Fruit fly (Drosophila melanogaster) ovary, adult (tissue): ENCODE data around the gene cocoon.

Experiments used
- CG17801 ChIP-seq: fragments of 200-800 bp; optimal IDR thresholded peaks from 2 replicates; lab custom pipeline; 2019; ENCODE audit warnings: missing biosample characterization, mild to moderate bottlenecking, missing genetic modification characterization, moderate library complexity; ENCODE audit not compliant: partially characterized antibody

cocoon gene

dm6 chr3L:15474010-15474409 lies at the start of gene cocoon:
Gene cocoon, minus strand, starts transcription at chr3L:15474110.
- TF ChIP-seq CG17801: no peak

DNA sequence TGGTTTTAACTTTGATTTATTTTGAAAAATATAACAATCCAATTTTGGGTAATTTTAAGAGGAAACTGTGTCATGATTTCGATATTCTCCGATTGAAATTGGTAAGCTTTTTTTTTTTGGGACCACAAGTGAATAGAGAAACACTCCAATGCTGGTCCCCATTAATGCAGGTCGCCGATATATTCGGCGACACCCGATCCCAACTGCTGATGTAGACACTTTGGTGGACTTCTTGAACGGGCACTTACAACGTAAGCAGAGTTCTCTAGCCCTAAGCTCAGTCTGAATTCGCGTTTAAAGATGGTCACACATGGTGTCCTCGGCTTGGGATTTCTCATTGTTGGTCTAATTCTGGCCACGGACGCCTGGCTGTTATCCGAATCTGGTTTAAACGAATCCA lies 46.4 kb upstream of the cocoon start, which contains the start of gene yellow-k:
TSS of gene yellow-k (plus strand) at position 301 of the 400 bp plus-strand sequence.
- TF ChIP-seq CG17801: no peak

dm6 chr3L:15519920-15520319 lies 46.0 kb upstream of the cocoon start:
- no peak for TF ChIP-seq CG17801

DNA sequence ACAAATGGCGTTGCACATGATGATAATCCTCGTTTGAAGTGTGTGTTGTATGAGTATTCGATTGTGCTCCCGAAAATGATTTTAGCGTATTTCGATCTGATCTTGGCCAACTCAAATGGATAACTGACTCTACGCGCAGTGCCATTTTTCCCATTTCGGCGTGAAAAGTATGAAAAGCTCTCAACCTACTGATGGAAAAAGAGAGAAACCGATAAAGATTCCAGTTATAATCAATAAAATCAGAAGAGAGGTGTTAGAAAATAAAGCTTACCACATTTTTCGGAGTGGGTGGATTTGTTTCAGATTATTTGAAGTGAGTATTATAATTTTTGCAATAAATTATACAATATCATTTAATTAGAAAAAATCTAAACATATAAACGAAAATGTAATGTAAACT lies 45.6 kb upstream of the cocoon start, which contains the start of gene mex1:
TSS of gene mex1 (minus strand) at position 101 of the 400 bp plus-strand sequence.
- no peak for TF ChIP-seq CG17801

DNA sequence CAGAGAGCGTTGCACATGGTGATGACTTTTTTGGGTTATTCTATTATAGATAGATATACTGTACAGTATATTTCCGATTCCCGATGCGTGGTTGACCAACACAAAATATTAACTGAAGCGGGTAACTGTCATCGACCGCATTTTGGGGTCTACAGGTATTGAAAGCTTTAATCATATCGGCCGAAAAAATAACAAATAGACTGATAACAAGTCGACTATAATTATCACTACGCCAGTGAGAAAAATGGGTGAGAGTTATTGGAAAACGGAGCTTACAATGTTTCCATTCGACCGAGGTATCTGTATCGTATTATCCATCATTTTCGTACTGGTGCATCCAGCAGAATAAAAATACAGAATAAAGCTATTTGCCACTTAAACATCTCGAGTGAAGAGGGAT lies 44.4 kb upstream of the cocoon start:
- no peak for TF ChIP-seq CG17801

DNA sequence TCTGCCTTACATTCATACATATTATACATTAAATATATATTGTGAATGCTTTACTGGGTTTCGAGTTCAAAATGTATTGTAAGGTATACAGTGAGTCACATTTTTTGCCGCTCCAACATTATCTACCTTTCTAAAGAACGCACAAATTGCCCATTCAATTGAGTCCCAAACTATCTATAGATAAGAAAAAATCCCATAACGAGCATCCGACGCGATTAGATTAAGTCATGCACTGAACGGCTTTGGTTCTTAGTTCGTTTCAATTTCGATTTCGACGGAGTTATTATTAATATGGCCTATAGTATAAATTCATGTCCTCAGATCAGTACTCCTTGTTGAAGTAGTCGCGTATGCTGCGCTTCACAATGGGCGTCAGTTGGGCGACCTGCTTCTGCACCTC lies 43.6 kb upstream of the cocoon start:
- TF ChIP-seq CG17801: no peak

dm6 chr3L:15516956-15517355 lies 43.0 kb upstream of the cocoon start, which contains the start of gene CG13454:
Gene CG13454, minus strand, starts transcription at chr3L:15517056.
- no peak for TF ChIP-seq CG17801

- TF ChIP-seq CG17801: no peak
Observed at dm6 chr3L:15516440-15516839, 42.5 kb upstream of the cocoon start.

DNA sequence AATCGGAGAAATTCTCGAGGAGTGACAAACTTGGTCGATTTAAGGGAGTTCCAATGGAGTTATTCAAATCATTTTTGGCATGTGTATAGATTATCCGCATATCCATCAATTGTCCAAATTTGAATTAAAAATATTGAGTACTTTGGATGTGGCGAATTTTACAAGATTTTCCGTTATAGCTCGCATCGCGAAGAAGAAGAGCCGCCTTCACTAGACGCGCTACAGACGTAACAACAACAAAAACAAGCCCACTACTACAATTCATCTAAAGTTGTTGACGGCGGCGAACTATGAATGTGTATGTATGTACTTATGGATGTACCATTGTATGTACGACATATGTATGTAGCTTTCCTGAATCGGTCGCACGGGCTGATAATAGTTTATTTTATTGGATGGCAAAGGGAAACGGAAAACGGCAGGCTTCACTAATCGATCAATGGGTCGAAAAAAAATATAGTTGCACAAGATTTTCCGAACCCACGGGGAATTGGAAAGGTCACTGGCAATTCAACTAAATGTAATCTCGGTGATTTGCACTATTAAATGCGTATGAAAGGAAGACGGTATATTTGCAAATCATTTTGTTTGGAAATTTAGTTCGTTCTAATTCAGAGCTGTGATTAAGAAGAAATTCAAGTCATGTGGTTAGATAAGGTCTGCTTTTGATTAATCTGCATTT lies 41.0 kb upstream of the cocoon start:
- no peak for TF ChIP-seq CG17801

DNA sequence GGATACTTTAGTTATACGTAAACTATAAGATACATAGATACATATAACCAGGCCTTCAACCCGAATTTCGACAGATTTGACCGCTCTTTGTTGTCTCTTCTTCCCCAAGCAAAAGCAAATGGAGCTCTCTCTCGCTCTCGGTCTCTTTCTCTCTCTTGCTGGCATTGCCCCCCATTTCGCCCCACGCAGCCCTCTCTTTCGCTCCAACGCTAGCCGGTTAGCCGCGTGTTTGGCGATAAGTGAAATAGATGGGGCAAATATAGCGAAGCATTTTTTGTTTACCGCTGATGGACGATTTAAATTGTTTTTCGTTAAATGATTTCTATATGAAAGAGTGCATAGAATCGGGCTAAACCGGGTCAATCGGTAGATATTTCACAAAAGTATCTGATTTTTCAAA lies 40.5 kb upstream of the cocoon start:
- no peak for TF ChIP-seq CG17801

dm6 chr3L:15513726-15514125 lies 39.8 kb upstream of the cocoon start:
- TF ChIP-seq CG17801: no peak

- TF ChIP-seq CG17801: no peak
Observed at dm6 chr3L:15513264-15513663, 39.4 kb upstream of the cocoon start.

dm6 chr3L:15511688-15512250 lies 37.9 kb upstream of the cocoon start:
- peak; percentile 56 for TF ChIP-seq CG17801

- TF ChIP-seq CG17801: peak; percentile 36
Observed at dm6 chr3L:15510787-15511186, 36.9 kb upstream of the cocoon start, which contains the start of gene MsrA. Gene MsrA, plus strand, starts transcription at chr3L:15511052.

- TF ChIP-seq CG17801: no peak
Observed at dm6 chr3L:15509398-15509797, 35.5 kb upstream of the cocoon start, which contains the start of the genes gdl and gdl-ORF39. Gene gdl, plus strand, starts transcription at chr3L:15509445. Gene gdl-ORF39, plus strand, starts transcription at chr3L:15509445.

dm6 chr3L:15508750-15509149 lies 34.8 kb upstream of the cocoon start, which contains the start of gene Z600:
Gene Z600, plus strand, starts transcription at chr3L:15509061.
- TF ChIP-seq CG17801: no peak

- TF ChIP-seq CG17801: peak; percentile 99
Observed at dm6 chr3L:15508233-15508632, 34.3 kb upstream of the cocoon start, which contains the start of gene CG7841. Gene CG7841, minus strand, starts transcription at chr3L:15508252.
